Fruit fly (Drosophila melanogaster) whole organism, embryonic: Measurements from ENCODE around the gene AstCC.

Source experiments
- Ada2b ChIP-seq: fragments of 200-800 bp; sonication (Bioruptor generic); IDR thresholded peaks from 2 replicates; pipeline ENCODE4 v1.3.6; 2022; ENCODE audit warnings: missing biosample characterization, missing genetic modification characterization
- BEAF-32 ChIP-seq: fragments of 200-800 bp; sonication (Bioruptor generic); optimal IDR thresholded peaks from 3 replicates; lab custom pipeline; 2017; ENCODE audit warnings: missing biosample characterization, missing genetic modification characterization, mild to moderate bottlenecking, moderate library complexity, missing genetic modification reagents
- CG10209 ChIP-seq: fragments of 200-800 bp; sonication (Bioruptor generic); optimal IDR thresholded peaks from 3 replicates; lab custom pipeline; 2017; ENCODE audit warnings: missing biosample characterization, mild to moderate bottlenecking, missing genetic modification characterization, missing genetic modification reagents
- CG10267 ChIP-seq: fragments of 200-800 bp; sonication (Bioruptor generic); optimal IDR thresholded peaks from 2 replicates; lab custom pipeline; 2018; ENCODE audit warnings: missing biosample characterization, mild to moderate bottlenecking, missing genetic modification characterization, moderate library complexity
- CG10274 ChIP-seq: fragments of 200-800 bp; sonication (Bioruptor generic); optimal IDR thresholded peaks from 3 replicates; lab custom pipeline; 2017; ENCODE audit warnings: missing biosample characterization, mild to moderate bottlenecking, missing genetic modification characterization
- CG11560 ChIP-seq: fragments of 200-800 bp; sonication (Bioruptor generic); IDR thresholded peaks from 3 replicates; pipeline ENCODE4 v1.3.6; 2022; ENCODE audit warnings: missing biosample characterization, missing genetic modification characterization
- CG12769 ChIP-seq: fragments of 200-800 bp; sonication (Bioruptor generic); optimal IDR thresholded peaks from 2 replicates; lab custom pipeline; 2019; ENCODE audit warnings: missing biosample characterization, mild to moderate bottlenecking, missing genetic modification characterization, moderate library complexity
- CG13296 ChIP-seq: fragments of 200-800 bp; sonication (Bioruptor generic); optimal IDR thresholded peaks from 3 replicates; lab custom pipeline; 2018; ENCODE audit warnings: missing biosample characterization, mild to moderate bottlenecking, missing genetic modification characterization
- CG13424 ChIP-seq: fragments of 200-800 bp; sonication (Bioruptor generic); optimal IDR thresholded peaks from 2 replicates; lab custom pipeline; 2019; ENCODE audit warnings: missing biosample characterization, mild to moderate bottlenecking, missing genetic modification characterization, moderate library complexity
- CG13624 ChIP-seq: fragments of 200-800 bp; sonication (Bioruptor generic); optimal IDR thresholded peaks from 2 replicates; lab custom pipeline; 2016; ENCODE audit warnings: missing biosample characterization, missing genetic modification characterization
- CG14050 ChIP-seq: fragments of 200-800 bp; sonication (Bioruptor generic); IDR thresholded peaks from 3 replicates; pipeline ENCODE4 v1.3.6; 2022; ENCODE audit warnings: missing biosample characterization, missing genetic modification characterization
- CG17186 ChIP-seq: fragments of 200-800 bp; sonication (Bioruptor generic); optimal IDR thresholded peaks from 3 replicates; lab custom pipeline; 2017; ENCODE audit warnings: missing biosample characterization, missing genetic modification reagents, missing genetic modification characterization
- CG2116 ChIP-seq: fragments of 200-800 bp; sonication (Bioruptor generic); optimal IDR thresholded peaks from 3 replicates; lab custom pipeline; 2018; ENCODE audit warnings: missing biosample characterization, mild to moderate bottlenecking, missing genetic modification characterization
- CG5180 ChIP-seq: fragments of 200-800 bp; sonication (Bioruptor generic); optimal IDR thresholded peaks from 3 replicates; lab custom pipeline; 2017; ENCODE audit warnings: missing biosample characterization, missing genetic modification characterization, mild to moderate bottlenecking, moderate library complexity, missing genetic modification reagents
- CG6254 ChIP-seq: fragments of 200-800 bp; sonication (Bioruptor generic); optimal IDR thresholded peaks from 3 replicates; lab custom pipeline; 2017; ENCODE audit warnings: mild to moderate bottlenecking, missing biosample characterization, missing genetic modification reagents, missing genetic modification characterization
- CG8359 ChIP-seq: fragments of 200-800 bp; sonication (Bioruptor generic); optimal IDR thresholded peaks from 2 replicates; lab custom pipeline; 2017; ENCODE audit warnings: missing biosample characterization, mild to moderate bottlenecking, missing genetic modification characterization, borderline replicate concordance
- CkIIα-i1 ChIP-seq: fragments of 200-800 bp; sonication (Bioruptor generic); IDR thresholded peaks from 2 replicates; pipeline ENCODE4 v1.3.6; 2022; ENCODE audit warnings: missing biosample characterization, missing genetic modification characterization
- CoRest ChIP-seq: fragments of 200-800 bp; sonication (Bioruptor generic); optimal IDR thresholded peaks from 3 replicates; lab custom pipeline; 2018; ENCODE audit warnings: missing biosample characterization, mild to moderate bottlenecking, missing genetic modification characterization, moderate library complexity
- Dbx ChIP-seq: fragments of 200-800 bp; sonication (Bioruptor generic); IDR thresholded peaks from 3 replicates; pipeline ENCODE4 v1.3.6; 2022; ENCODE audit warnings: missing biosample characterization, missing genetic modification characterization
- Dek ChIP-seq: fragments of 200-800 bp; sonication (Bioruptor generic); optimal IDR thresholded peaks from 3 replicates; lab custom pipeline; 2019; ENCODE audit warnings: missing biosample characterization, mild to moderate bottlenecking, missing genetic modification characterization, moderate library complexity
- Doc2 ChIP-seq: fragments of 200-800 bp; sonication (Bioruptor generic); IDR thresholded peaks from 2 replicates; pipeline ENCODE4 v1.3.6; 2022; ENCODE audit warnings: missing biosample characterization, missing genetic modification characterization
- Dp ChIP-seq: fragments of 200-800 bp; sonication (Bioruptor generic); optimal IDR thresholded peaks from 2 replicates; lab custom pipeline; 2018; ENCODE audit warnings: missing biosample characterization, mild to moderate bottlenecking, missing genetic modification characterization, moderate library complexity
- Fer2 ChIP-seq: fragments of 200-800 bp; sonication (Bioruptor generic); optimal IDR thresholded peaks from 2 replicates; lab custom pipeline; 2018; ENCODE audit warnings: missing biosample characterization, mild to moderate bottlenecking, missing genetic modification characterization, moderate library complexity
- Gsc ChIP-seq: fragments of 200-800 bp; sonication (Bioruptor generic); IDR thresholded peaks from 2 replicates; pipeline ENCODE4 v1.3.6; 2022; ENCODE audit warnings: missing biosample characterization, missing genetic modification characterization
- HLH54F ChIP-seq: fragments of 200-800 bp; sonication (Bioruptor generic); optimal IDR thresholded peaks from 3 replicates; lab custom pipeline; 2016; ENCODE audit warnings: missing biosample characterization, missing genetic modification characterization
- Opbp ChIP-seq: fragments of 200-800 bp; sonication (Bioruptor generic); IDR thresholded peaks from 3 replicates; pipeline ENCODE4 v1.3.6; 2022; ENCODE audit warnings: missing biosample characterization, missing genetic modification characterization; ENCODE audit not compliant: partially characterized antibody
- Rx ChIP-seq: fragments of 200-800 bp; sonication (Bioruptor generic); IDR thresholded peaks from 2 replicates; pipeline ENCODE4 v1.3.6; 2022; ENCODE audit warnings: missing biosample characterization, missing genetic modification characterization
- Spps ChIP-seq: fragments of 200-800 bp; sonication (Bioruptor generic); optimal IDR thresholded peaks from 2 replicates; lab custom pipeline; 2018; ENCODE audit warnings: missing biosample characterization, mild to moderate bottlenecking, missing genetic modification characterization
- Sry-β ChIP-seq: fragments of 200-800 bp; sonication (Bioruptor generic); optimal IDR thresholded peaks from 2 replicates; lab custom pipeline; 2018; ENCODE audit warnings: missing biosample characterization, mild to moderate bottlenecking, missing genetic modification characterization, moderate library complexity
- ato ChIP-seq: fragments of 200-800 bp; sonication (Bioruptor generic); IDR thresholded peaks from 2 replicates; pipeline ENCODE4 v1.3.6; 2022; ENCODE audit warnings: missing biosample characterization, missing genetic modification characterization; ENCODE audit not compliant: partially characterized antibody
- chinmo ChIP-seq: fragments of 200-800 bp; sonication (Bioruptor generic); IDR thresholded peaks from 4 replicates; pipeline ENCODE4 v1.3.6; 2022; ENCODE audit warnings: missing biosample characterization, missing genetic modification characterization; ENCODE audit not compliant: partially characterized antibody
- chn ChIP-seq: fragments of 200-800 bp; sonication (Bioruptor generic); optimal IDR thresholded peaks from 2 replicates; lab custom pipeline; 2016; ENCODE audit warnings: missing biosample characterization, missing genetic modification characterization
- croc ChIP-seq: fragments of 200-800 bp; sonication (Bioruptor generic); conservative IDR thresholded peaks from 3 replicates; pipeline ENCODE4 v1.3.6; 2022; ENCODE audit warnings: missing biosample characterization, missing genetic modification characterization
- fd3F ChIP-seq: fragments of 200-800 bp; sonication (Bioruptor generic); optimal IDR thresholded peaks from 2 replicates; lab custom pipeline; 2018; ENCODE audit warnings: missing biosample characterization, mild to moderate bottlenecking, missing genetic modification characterization, moderate library complexity
- grn ChIP-seq: fragments of 200-800 bp; sonication (Bioruptor generic); optimal IDR thresholded peaks from 3 replicates; lab custom pipeline; 2017; ENCODE audit warnings: missing biosample characterization, missing genetic modification characterization
- inv ChIP-seq: fragments of 200-800 bp; sonication (Bioruptor generic); IDR thresholded peaks from 2 replicates; pipeline ENCODE4 v1.3.6; 2022; ENCODE audit warnings: missing biosample characterization, missing genetic modification characterization; ENCODE audit not compliant: partially characterized antibody
- nmo ChIP-seq: fragments of 200-800 bp; sonication (Bioruptor generic); optimal IDR thresholded peaks from 2 replicates; lab custom pipeline; 2018; ENCODE audit warnings: missing biosample characterization, mild to moderate bottlenecking, missing genetic modification characterization, moderate library complexity
- oc ChIP-seq: fragments of 200-800 bp; sonication (Bioruptor generic); optimal IDR thresholded peaks from 2 replicates; lab custom pipeline; 2018; ENCODE audit warnings: missing biosample characterization, mild to moderate bottlenecking, missing genetic modification characterization, moderate library complexity
- pan ChIP-seq, 4 experiments: fragments of >200 bp in 3 of 4; fragments of 200-800 bp in 1 of 4; sonication (Bioruptor generic) in 1 of 4; optimal IDR thresholded peaks in 3 of 4; IDR thresholded peaks in 1 of 4; 2 replicates each; pipeline versions ENCODE4 v1.3.6 to Lab custom; 2017 to 2022; ENCODE audit warnings: missing biosample characterization in 2 of 4, missing genetic modification characterization in 2 of 4, mixed read lengths in 1 of 4
- pita ChIP-seq: fragments of 200-800 bp; sonication (Bioruptor generic); optimal IDR thresholded peaks from 2 replicates; lab custom pipeline; 2017; ENCODE audit warnings: missing biosample characterization, mild to moderate bottlenecking, missing genetic modification characterization
- pum ChIP-seq: fragments of 200-800 bp; sonication (Bioruptor generic); optimal IDR thresholded peaks from 2 replicates; lab custom pipeline; 2016; ENCODE audit warnings: missing biosample characterization, missing genetic modification characterization
- run ChIP-seq: fragments of 200-800 bp; sonication (Bioruptor generic); optimal IDR thresholded peaks from 3 replicates; lab custom pipeline; 2018; ENCODE audit warnings: missing biosample characterization, mild to moderate bottlenecking, missing genetic modification characterization
- salm ChIP-seq: fragments of 200-800 bp; sonication (Bioruptor generic); optimal IDR thresholded peaks from 2 replicates; lab custom pipeline; 2018; ENCODE audit warnings: missing biosample characterization, mild to moderate bottlenecking, missing genetic modification characterization
- schlank ChIP-seq: fragments of 200-800 bp; sonication (Bioruptor generic); optimal IDR thresholded peaks from 2 replicates; lab custom pipeline; 2018; ENCODE audit warnings: missing biosample characterization, mild to moderate bottlenecking, missing genetic modification characterization
- slou ChIP-seq: fragments of 200-800 bp; sonication (Bioruptor generic); optimal IDR thresholded peaks from 3 replicates; lab custom pipeline; 2016; ENCODE audit warnings: missing biosample characterization, missing genetic modification characterization
- tna ChIP-seq: fragments of 200-800 bp; sonication (Bioruptor generic); IDR thresholded peaks from 2 replicates; pipeline ENCODE4 v1.3.6; 2022; ENCODE audit warnings: missing biosample characterization, missing genetic modification characterization; ENCODE audit not compliant: partially characterized antibody
- ttk ChIP-seq: fragments of 200-800 bp; sonication (Bioruptor generic); IDR thresholded peaks from 2 replicates; pipeline ENCODE4 v2.1.2; 2022; ENCODE audit warnings: missing biosample characterization, missing genetic modification characterization
- vfl ChIP-seq: fragments of 200-800 bp; sonication (Bioruptor generic); optimal IDR thresholded peaks from 2 replicates; lab custom pipeline; 2016; ENCODE audit warnings: missing biosample characterization, missing genetic modification characterization
- yki ChIP-seq: fragments of >200 bp; optimal IDR thresholded peaks from 3 replicates; lab custom pipeline; 2018

AstCC gene

dm6 chr2L:11123499-11123898 lies 38.5 kb upstream of the AstCC start, which contains the start of the genes Csl4 and Nup160 (continued):
- TF ChIP-seq CoRest (tag; lab: Kevin White, UChicago) (peak; percentile 77), yki (lab: Kevin White, UChicago) (no peak), CG14050 (GFP tag; lab: Robert Waterston, UW) (peak; percentile 52; the same call in 2 of the 3 replicates), chn (peak; percentile 85), Dp (GFP tag; lab: Kevin White, UChicago) (peak; percentile 38), CG13624 (GFP tag; lab: Kevin White, UChicago) (peak; percentile 92), pita (GFP tag; lab: Kevin White, UChicago) (no peak), CG13296 (GFP tag; lab: Kevin White, UChicago) (peak; percentile 60), ato (no peak), Rx (GFP tag; lab: Robert Waterston, UW) (peak; percentile 60), CG5180 (GFP tag; lab: Kevin White, UChicago) (no peak), Gsc (GFP tag; lab: Robert Waterston, UW) (no peak), tna (GFP tag; lab: Robert Waterston, UW) (no peak), fd3F (GFP tag; lab: Kevin White, UChicago) (peak; percentile 54), BEAF-32 (GFP tag; lab: Kevin White, UChicago) (peak; percentile 44), CG2116 (GFP tag; lab: Kevin White, UChicago) (peak; percentile 74), CG13424 (peak; percentile 77), salm (no peak), chinmo (GFP tag; lab: Robert Waterston, UW) (no peak), CG17186 (peak; percentile 69), pan (optimal IDR thresholded peaks at IDR 0.05; lab: Kevin White, UChicago) (no peak), pan (GFP tag; optimal IDR thresholded peaks at IDR 0.05 in 1 of 2, IDR thresholded peaks at IDR 0.05 in 1 of 2) (peak in 1 of 2 experiments; percentile 81), CG6254 (GFP tag; lab: Kevin White, UChicago) (peak; percentile 39), slou (peak; percentile 78), vfl (GFP tag; lab: Kevin White, UChicago) (peak; percentile 87), Opbp (GFP tag; lab: Robert Waterston, UW) (peak; percentile 52; the same call in 2 of the 3 replicates), nmo (GFP tag; lab: Kevin White, UChicago) (peak; percentile 77), CkIIα-i1 (GFP tag; lab: Robert Waterston, UW) (no peak), HLH54F (GFP tag; lab: Kevin White, UChicago) (peak; percentile 90), CG11560 (no peak), grn (no peak), CG10209 (peak; percentile 73), ttk (peak; percentile 74), Fer2 (tag; lab: Kevin White, UChicago) (peak; percentile 57), Sry-β (GFP tag; lab: Kevin White, UChicago) (peak; percentile 38), inv (GFP tag; lab: Robert Waterston, UW) (no peak), Spps (peak; percentile 40), pum (GFP tag; lab: Kevin White, UChicago) (peak; percentile 86), Dbx (GFP tag; lab: Robert Waterston, UW) (peak; percentile 86), croc (GFP tag; lab: Robert Waterston, UW) (peak; percentile 20; the same call in 1 of the 3 replicates), CG10267 (peak; percentile 97), CG10274 (GFP tag; lab: Kevin White, UChicago) (no peak), Ada2b (GFP tag; lab: Robert Waterston, UW) (peak; percentile 48; the same call in 1 of the 2 replicates), Dek (peak; percentile 43), oc (tag; lab: Kevin White, UChicago) (no peak), run (tag; lab: Kevin White, UChicago) (no peak), Doc2 (GFP tag; lab: Robert Waterston, UW) (no peak), CG12769 (tag; lab: Kevin White, UChicago) (no peak), CG8359 (GFP tag; lab: Kevin White, UChicago) (no peak), schlank (tag; lab: Kevin White, UChicago) (no peak)
